Worm (Caenorhabditis elegans) whole organism, L1 larva: ENCODE results near the gene fbxa-50.

ENCODE experiments used
- C04F5.9 ChIP-seq: sonication (generic microtip); optimal IDR thresholded peaks from 2 replicates; lab custom pipeline; 2016; ENCODE audit warnings: missing genetic modification characterization, missing compliant biosample characterization
- C16A3.4 ChIP-seq: fragments of 150-350 bp; optimal IDR thresholded peaks from 2 replicates; lab custom pipeline; 2014; ENCODE audit warnings: missing biosample characterization, missing genetic modification characterization
- C34B4.2 ChIP-seq: sonication (generic microtip); optimal IDR thresholded peaks from 2 replicates; lab custom pipeline; 2017; ENCODE audit warnings: mild to moderate bottlenecking, missing genetic modification characterization, missing compliant biosample characterization
- F16B12.6 ChIP-seq: fragments of 150-350 bp; optimal IDR thresholded peaks from 2 replicates; lab custom pipeline; 2014; ENCODE audit warnings: missing biosample characterization, missing genetic modification characterization
- alr-1 ChIP-seq: fragments of 200-800 bp; sonication (Bioruptor generic); optimal IDR thresholded peaks from 2 replicates; lab custom pipeline; 2018; ENCODE audit warnings: borderline replicate concordance, mild to moderate bottlenecking, missing genetic modification characterization, missing compliant biosample characterization
- aly-2 ChIP-seq: fragments of 150-350 bp; optimal IDR thresholded peaks from 2 replicates; lab custom pipeline; 2014; ENCODE audit warnings: missing biosample characterization, missing genetic modification characterization
- blmp-1 ChIP-seq: fragments of 150-350 bp; optimal IDR thresholded peaks from 2 replicates; lab custom pipeline; 2014; ENCODE audit warnings: missing biosample characterization, missing genetic modification characterization
- ceh-8 ChIP-seq: fragments of 200-800 bp; sonication (Bioruptor generic); optimal IDR thresholded peaks from 2 replicates; lab custom pipeline; 2018; ENCODE audit warnings: mild to moderate bottlenecking, missing genetic modification characterization, moderate library complexity, missing compliant biosample characterization
- ceh-82 ChIP-seq, 3 experiments: fragments of 150-350 bp in 1 of 3; sonication (generic microtip) in 2 of 3; optimal IDR thresholded peaks; 2 replicates each; lab custom pipeline; 2014 to 2017; ENCODE audit warnings: missing biosample characterization in 3 of 3, missing genetic modification characterization in 3 of 3
- ceh-88 ChIP-seq: fragments of 200-800 bp; sonication (Bioruptor generic); IDR thresholded peaks from 2 replicates; pipeline ENCODE4 v1.3.6; 2022; ENCODE audit warnings: missing genetic modification characterization, missing compliant biosample characterization
- ceh-90 ChIP-seq: sonication (generic microtip); optimal IDR thresholded peaks from 2 replicates; lab custom pipeline; 2016; ENCODE audit warnings: missing genetic modification characterization, missing compliant biosample characterization
- ces-1 ChIP-seq: fragments of 150-350 bp; optimal IDR thresholded peaks from 2 replicates; lab custom pipeline; 2014; ENCODE audit warnings: missing biosample characterization, missing genetic modification reagents, missing genetic modification characterization
- dpl-1 ChIP-seq, 3 experiments: fragments of 150-350 bp in 2 of 3; sonication (generic microtip) in 1 of 3; optimal IDR thresholded peaks; 2 replicates each; lab custom pipeline; 2014 to 2017; ENCODE audit warnings: missing biosample characterization in 3 of 3, missing genetic modification characterization in 3 of 3, missing genetic modification reagents in 3 of 3
- dsc-1 ChIP-seq: sonication (generic microtip); optimal IDR thresholded peaks from 2 replicates; lab custom pipeline; 2016; ENCODE audit warnings: mild to moderate bottlenecking, missing genetic modification characterization, missing compliant biosample characterization
- efl-1 ChIP-seq, 4 experiments: fragments of 150-350 bp; optimal IDR thresholded peaks in 3 of 4; peaks in 1 of 4; 1 replicate in 1 of 4; 2 replicates in 3 of 4; lab custom pipeline; 2014; ENCODE audit warnings: missing biosample characterization in 2 of 4, missing genetic modification characterization in 2 of 4, missing genetic modification reagents in 2 of 4
- efl-3 ChIP-seq: fragments of 200-800 bp; sonication (Bioruptor generic); optimal IDR thresholded peaks from 2 replicates; lab custom pipeline; 2018; ENCODE audit warnings: mild to moderate bottlenecking, missing genetic modification characterization, missing compliant biosample characterization
- egl-13 ChIP-seq: sonication (generic microtip); optimal IDR thresholded peaks from 2 replicates; lab custom pipeline; 2016; ENCODE audit warnings: missing genotype, missing genetic modification reagents, missing genetic modification characterization, missing compliant biosample characterization
- egl-27 ChIP-seq, 2 experiments: fragments of 150-350 bp in 1 of 2; sonication (generic microtip); optimal IDR thresholded peaks; 3 replicates each; lab custom pipeline; 2017 to 2018; ENCODE audit warnings: missing biosample characterization in 2 of 2, missing genetic modification characterization in 2 of 2, missing genetic modification reagents in 2 of 2
- elt-2 ChIP-seq: sonication (generic microtip); optimal IDR thresholded peaks from 2 replicates; lab custom pipeline; 2016; ENCODE audit warnings: missing genetic modification characterization, mild to moderate bottlenecking, inconsistent platforms, missing compliant biosample characterization, missing genetic modification reagents
- elt-3 ChIP-seq, 6 experiments: fragments of 150-350 bp in 1 of 6; sonication (generic microtip); optimal IDR thresholded peaks; 2 replicates each; lab custom pipeline; 2017 to 2018; ENCODE audit warnings: missing biosample characterization in 6 of 6, missing genetic modification characterization in 6 of 6, inconsistent platforms in 1 of 6
- ets-5 ChIP-seq: fragments of 200-800 bp; sonication (Bioruptor generic); IDR thresholded peaks from 2 replicates; pipeline ENCODE4 v1.3.6; 2022; ENCODE audit warnings: missing genetic modification characterization, missing compliant biosample characterization
- fkh-10 ChIP-seq: sonication (generic microtip); optimal IDR thresholded peaks from 2 replicates; lab custom pipeline; 2017; ENCODE audit warnings: missing biosample characterization, missing genetic modification reagents, missing genetic modification characterization
- fkh-8 ChIP-seq: sonication (generic microtip); optimal IDR thresholded peaks from 2 replicates; lab custom pipeline; 2016; ENCODE audit warnings: mild to moderate bottlenecking, missing genetic modification characterization, missing compliant biosample characterization
- fos-1 ChIP-seq: fragments of 150-350 bp; optimal IDR thresholded peaks from 2 replicates; lab custom pipeline; 2014; ENCODE audit warnings: missing biosample characterization, missing genetic modification characterization
- grh-1 ChIP-seq: fragments of 200-800 bp; sonication (Bioruptor generic); IDR thresholded peaks from 2 replicates; pipeline ENCODE4 v1.3.6; 2022; ENCODE audit warnings: missing genetic modification reagents, missing genetic modification characterization, missing compliant biosample characterization
- hpl-2 ChIP-seq: fragments of 150-350 bp; optimal IDR thresholded peaks from 2 replicates; lab custom pipeline; 2014; ENCODE audit warnings: missing biosample characterization, missing genetic modification reagents, missing genetic modification characterization
- irx-1 ChIP-seq: sonication (generic microtip); optimal IDR thresholded peaks from 2 replicates; lab custom pipeline; 2016; ENCODE audit warnings: missing genetic modification characterization, missing compliant biosample characterization
- lin-13 ChIP-seq: fragments of 150-350 bp; optimal IDR thresholded peaks from 2 replicates; lab custom pipeline; 2014; ENCODE audit warnings: missing biosample characterization, missing genetic modification reagents, missing genetic modification characterization
- lin-14 ChIP-seq: fragments of 200-800 bp; sonication (Bioruptor generic); optimal IDR thresholded peaks from 2 replicates; lab custom pipeline; 2018; ENCODE audit warnings: mild to moderate bottlenecking, missing genetic modification characterization, moderate library complexity, missing compliant biosample characterization
- lin-15B ChIP-seq: fragments of 150-350 bp; sonication (generic microtip); optimal IDR thresholded peaks from 3 replicates; lab custom pipeline; 2014; ENCODE audit warnings: missing biosample characterization, missing genetic modification characterization
- lin-39 ChIP-seq: fragments of 150-350 bp; optimal IDR thresholded peaks from 2 replicates; lab custom pipeline; 2014; ENCODE audit warnings: missing biosample characterization, missing genetic modification reagents, missing genetic modification characterization
- lir-3 ChIP-seq: sonication (generic microtip); optimal IDR thresholded peaks from 2 replicates; lab custom pipeline; 2016; ENCODE audit warnings: mild to moderate bottlenecking, missing genetic modification characterization, moderate library complexity, missing compliant biosample characterization; ENCODE audit not compliant: poor library complexity
- lsy-2 ChIP-seq, 2 experiments: fragments of 150-350 bp; optimal IDR thresholded peaks; 2 replicates each; lab custom pipeline; 2014; ENCODE audit warnings: missing biosample characterization in 2 of 2, missing genetic modification characterization in 2 of 2
- mdl-1 ChIP-seq, 2 experiments: fragments of 150-350 bp; optimal IDR thresholded peaks; 2 replicates each; lab custom pipeline; 2014 to 2017; ENCODE audit warnings: missing biosample characterization in 2 of 2, missing genetic modification characterization in 2 of 2, inconsistent platforms in 1 of 2
- mep-1 ChIP-seq: fragments of 150-350 bp; optimal IDR thresholded peaks from 2 replicates; lab custom pipeline; 2014; ENCODE audit warnings: missing biosample characterization, missing genetic modification characterization
- nhr-11 ChIP-seq: fragments of 150-350 bp; optimal IDR thresholded peaks from 2 replicates; lab custom pipeline; 2014; ENCODE audit warnings: missing biosample characterization, missing genetic modification characterization
- nhr-20 ChIP-seq: sonication (generic microtip); optimal IDR thresholded peaks from 2 replicates; lab custom pipeline; 2016; ENCODE audit warnings: mild to moderate bottlenecking, missing genetic modification characterization, missing compliant biosample characterization
- nhr-237 ChIP-seq: fragments of 150-350 bp; optimal IDR thresholded peaks from 2 replicates; lab custom pipeline; 2014; ENCODE audit warnings: missing biosample characterization, missing genetic modification characterization
- nhr-71 ChIP-seq: sonication (generic microtip); optimal IDR thresholded peaks from 2 replicates; lab custom pipeline; 2016; ENCODE audit warnings: mild to moderate bottlenecking, missing genetic modification characterization, moderate library complexity, missing compliant biosample characterization
- nhr-76 ChIP-seq: sonication (generic microtip); optimal IDR thresholded peaks from 2 replicates; lab custom pipeline; 2017; ENCODE audit warnings: missing biosample characterization, missing genetic modification characterization
- nhr-90 ChIP-seq: sonication (generic microtip); optimal IDR thresholded peaks from 2 replicates; lab custom pipeline; 2016; ENCODE audit warnings: mild to moderate bottlenecking, missing genetic modification characterization, missing compliant biosample characterization; ENCODE audit not compliant: poor library complexity
- pag-3 ChIP-seq: sonication (generic microtip); optimal IDR thresholded peaks from 2 replicates; lab custom pipeline; 2017; ENCODE audit warnings: missing genetic modification characterization, mild to moderate bottlenecking, missing compliant biosample characterization, antibody characterized with exemption, borderline replicate concordance; ENCODE audit not compliant: insufficient read depth
- pqm-1 ChIP-seq: sonication (generic microtip); optimal IDR thresholded peaks from 3 replicates; lab custom pipeline; 2017; ENCODE audit warnings: missing biosample characterization, missing genetic modification characterization
- rnt-1 ChIP-seq: sonication (generic microtip); optimal IDR thresholded peaks from 2 replicates; lab custom pipeline; 2016; ENCODE audit warnings: mild to moderate bottlenecking, missing genetic modification characterization, moderate library complexity, missing compliant biosample characterization
- sptf-1 ChIP-seq: fragments of 150-350 bp; optimal IDR thresholded peaks from 2 replicates; lab custom pipeline; 2014; ENCODE audit warnings: missing biosample characterization, missing genetic modification characterization
- sup-37 ChIP-seq: fragments of 200-800 bp; sonication (Bioruptor generic); optimal IDR thresholded peaks from 2 replicates; lab custom pipeline; 2018; ENCODE audit warnings: mild to moderate bottlenecking, missing genetic modification characterization, missing compliant biosample characterization
- tbx-2 ChIP-seq: sonication (generic microtip); optimal IDR thresholded peaks from 2 replicates; lab custom pipeline; 2016; ENCODE audit warnings: missing genetic modification characterization, missing compliant biosample characterization
- tlp-1 ChIP-seq: fragments of 150-350 bp; optimal IDR thresholded peaks from 2 replicates; lab custom pipeline; 2014; ENCODE audit warnings: missing biosample characterization, missing genetic modification characterization
- unc-98 ChIP-seq: fragments of 200-800 bp; sonication (Bioruptor generic); IDR thresholded peaks from 2 replicates; pipeline ENCODE4 v1.3.6; 2022; ENCODE audit warnings: missing genetic modification characterization, missing compliant biosample characterization
- vab-15 ChIP-seq: sonication (generic microtip); optimal IDR thresholded peaks from 2 replicates; lab custom pipeline; 2017; ENCODE audit warnings: missing genotype, mild to moderate bottlenecking, missing genetic modification characterization, missing compliant biosample characterization
- zag-1 ChIP-seq: fragments of 150-350 bp; optimal IDR thresholded peaks from 2 replicates; lab custom pipeline; 2014; ENCODE audit warnings: missing biosample characterization, missing genetic modification characterization
- ztf-11 ChIP-seq, 2 experiments: sonication (generic microtip); optimal IDR thresholded peaks; 2 replicates each; lab custom pipeline; 2016 to 2017; ENCODE audit warnings: missing genetic modification characterization in 2 of 2, missing biosample characterization in 1 of 2, missing compliant biosample characterization in 1 of 2
- ztf-4 ChIP-seq: fragments of 150-350 bp; optimal IDR thresholded peaks from 2 replicates; lab custom pipeline; 2014; ENCODE audit warnings: missing biosample characterization, missing genetic modification characterization

The fbxa-50 gene

ce11 chrIII:1279197-1279596 is 9.1 kb downstream of the fbxa-50 start (continued):
- TF ChIP-seq dpl-1 (GFP tag; optimal IDR thresholded peaks at IDR 0.05; lab: Kevin White, UChicago) (no peak), tbx-2 (tag; lab: Kevin White, UChicago) (no peak), sptf-1 (tag; lab: Kevin White, UChicago) (no peak), C04F5.9 (tag; lab: Kevin White, UChicago) (no peak), elt-3 (tag; optimal IDR thresholded peaks at IDR 0.05; lab: Kevin White, UChicago) (peak in 1 of 6 experiments; percentile 43), pag-3 (tag; lab: Kevin White, UChicago) (no peak), C16A3.4 (tag; lab: Kevin White, UChicago) (no peak), rnt-1 (tag; lab: Kevin White, UChicago) (no peak), tlp-1 (tag; lab: Kevin White, UChicago) (no peak), ceh-88 (GFP tag; lab: Robert Waterston, UW) (no peak), pqm-1 (tag; lab: Kevin White, UChicago) (peak; percentile 95), efl-3 (GFP tag; lab: Kevin White, UChicago) (no peak), ceh-8 (no peak), lsy-2 (tag; optimal IDR thresholded peaks at IDR 0.05; lab: Kevin White, UChicago) (peak in 1 of 2 experiments; percentile 29), egl-27 (tag; optimal IDR thresholded peaks at IDR 0.05; lab: Kevin White, UChicago) (no peak), aly-2 (tag; lab: Kevin White, UChicago) (no peak), fkh-8 (tag; lab: Kevin White, UChicago) (no peak), alr-1 (tag; lab: Kevin White, UChicago) (no peak), ets-5 (GFP tag; lab: Robert Waterston, UW) (no peak), fkh-10 (GFP tag; lab: Kevin White, UChicago) (no peak), zag-1 (no peak), irx-1 (tag; lab: Kevin White, UChicago) (no peak), ztf-11 (tag; optimal IDR thresholded peaks at IDR 0.05; lab: Kevin White, UChicago) (no peak), nhr-237 (tag; lab: Kevin White, UChicago) (no peak), efl-1 (optimal IDR thresholded peaks at IDR 0.05; lab: Kevin White, UChicago) (no peak), efl-1 (GFP tag; optimal IDR thresholded peaks at IDR 0.05 in 1 of 2; lab: Kevin White, UChicago) (peak in 1 of 2 experiments; percentile 81), ceh-82 (tag; optimal IDR thresholded peaks at IDR 0.05; lab: Kevin White, UChicago) (no peak), dsc-1 (no peak), mep-1 (tag; lab: Kevin White, UChicago) (no peak), F16B12.6 (tag; lab: Kevin White, UChicago) (no peak), vab-15 (tag; lab: Kevin White, UChicago) (no peak), ceh-90 (tag; lab: Kevin White, UChicago) (no peak), elt-2 (peak; percentile 98), lir-3 (tag; lab: Kevin White, UChicago) (no peak), egl-13 (no peak), lin-39 (tag; lab: Kevin White, UChicago) (no peak), sup-37 (no peak), lin-13 (GFP tag; lab: Kevin White, UChicago) (no peak), unc-98 (GFP tag; lab: Robert Waterston, UW) (no peak), mdl-1 (tag; optimal IDR thresholded peaks at IDR 0.05; lab: Kevin White, UChicago) (peak in 1 of 2 experiments; percentile 27), hpl-2 (GFP tag; lab: Kevin White, UChicago) (peak; percentile 53), nhr-20 (tag; lab: Kevin White, UChicago) (peak; percentile 37), ces-1 (GFP tag; lab: Kevin White, UChicago) (no peak), blmp-1 (tag; lab: Kevin White, UChicago) (no peak), fos-1 (tag; lab: Kevin White, UChicago) (no peak), lin-15B (tag; lab: Kevin White, UChicago) (no peak), nhr-71 (tag; lab: Kevin White, UChicago) (peak; percentile 42), nhr-90 (tag; lab: Kevin White, UChicago) (peak; percentile 3), nhr-11 (tag; lab: Kevin White, UChicago) (no peak), C34B4.2 (tag; lab: Kevin White, UChicago) (no peak), ztf-4 (tag; lab: Kevin White, UChicago) (no peak), nhr-76 (no peak), grh-1 (no peak), lin-14 (GFP tag; lab: Kevin White, UChicago) (no peak)
